Worm (Caenorhabditis elegans) whole organism, young adult: Measurements from ENCODE around the gene B0244.10.

Source experiments
- B0336.3 ChIP-seq: fragments of 200-800 bp; sonication (Bioruptor generic); IDR thresholded peaks from 2 replicates; pipeline ENCODE4 v1.3.6; 2022; ENCODE audit warnings: missing genetic modification characterization, missing compliant biosample characterization
- F33H1.4 ChIP-seq: fragments of 200-800 bp; sonication (Bioruptor generic); IDR thresholded peaks from 2 replicates; pipeline ENCODE4 v1.3.6; 2022; ENCODE audit warnings: missing genetic modification reagents, missing genetic modification characterization, missing compliant biosample characterization
- F49E8.2 ChIP-seq: sonication (generic microtip); optimal IDR thresholded peaks from 3 replicates; lab custom pipeline; 2017; ENCODE audit warnings: missing genetic modification characterization, mild to moderate bottlenecking, missing compliant biosample characterization, antibody characterized with exemption, moderate library complexity; ENCODE audit not compliant: insufficient read depth
- T07F8.4 ChIP-seq: sonication (generic microtip); optimal IDR thresholded peaks from 2 replicates; lab custom pipeline; 2016; ENCODE audit warnings: mild to moderate bottlenecking, missing genetic modification characterization, moderate library complexity, missing compliant biosample characterization
- Y67H2A.10 ChIP-seq: fragments of 200-800 bp; sonication (Bioruptor generic); conservative IDR thresholded peaks from 2 replicates; pipeline ENCODE4 v1.3.6; 2022; ENCODE audit warnings: missing genetic modification reagents, missing genetic modification characterization, missing compliant biosample characterization
- ama-1 ChIP-seq, 3 experiments: fragments of 150-350 bp in 1 of 3; sonication (generic microtip) in 2 of 3; optimal IDR thresholded peaks; 2 replicates each; lab custom pipeline; 2014 to 2018; ENCODE audit warnings: missing biosample characterization in 2 of 3, missing genetic modification characterization in 2 of 3, missing genetic modification reagents in 2 of 3
- aptf-3 ChIP-seq: fragments of 200-800 bp; sonication (Bioruptor generic); IDR thresholded peaks from 2 replicates; pipeline ENCODE4 v1.3.6; 2022; ENCODE audit warnings: missing genetic modification characterization, missing compliant biosample characterization
- attf-5 ChIP-seq: fragments of 200-800 bp; sonication (Bioruptor generic); optimal IDR thresholded peaks from 2 replicates; lab custom pipeline; 2018; ENCODE audit warnings: mild to moderate bottlenecking, missing genetic modification characterization, missing compliant biosample characterization
- bed-1 ChIP-seq: fragments of 200-800 bp; sonication (Bioruptor generic); IDR thresholded peaks from 2 replicates; pipeline ENCODE4 v1.3.6; 2022; ENCODE audit warnings: missing genetic modification reagents, missing genetic modification characterization, missing compliant biosample characterization
- bed-2 ChIP-seq: fragments of 200-800 bp; sonication (Bioruptor generic); IDR thresholded peaks from 2 replicates; pipeline ENCODE4 v1.3.6; 2022; ENCODE audit warnings: missing genetic modification reagents, missing genetic modification characterization, missing compliant biosample characterization
- ccch-3 ChIP-seq: fragments of 200-800 bp; sonication (Bioruptor generic); optimal IDR thresholded peaks from 2 replicates; lab custom pipeline; 2018; ENCODE audit warnings: mild to moderate bottlenecking, missing genetic modification characterization, missing compliant biosample characterization
- cebp-2 ChIP-seq: fragments of 200-800 bp; sonication (Bioruptor generic); IDR thresholded peaks from 2 replicates; pipeline ENCODE4 v1.3.6; 2022; ENCODE audit warnings: missing genetic modification characterization, missing compliant biosample characterization
- ceh-79 ChIP-seq: sonication (generic microtip); optimal IDR thresholded peaks from 2 replicates; lab custom pipeline; 2017; ENCODE audit warnings: mild to moderate bottlenecking, missing genetic modification characterization, missing compliant biosample characterization
- ceh-91 ChIP-seq: fragments of 200-800 bp; sonication (Bioruptor generic); IDR thresholded peaks from 2 replicates; pipeline ENCODE4 v1.3.6; 2022; ENCODE audit warnings: missing genetic modification reagents, missing genetic modification characterization, missing compliant biosample characterization
- die-1 ChIP-seq: sonication (generic microtip); optimal IDR thresholded peaks from 2 replicates; lab custom pipeline; 2016; ENCODE audit warnings: missing genotype, mild to moderate bottlenecking, missing genetic modification characterization, missing compliant biosample characterization
- dox-1 ChIP-seq: fragments of 200-800 bp; sonication (Bioruptor generic); IDR thresholded peaks from 2 replicates; pipeline ENCODE4 v1.3.6; 2022; ENCODE audit warnings: missing genetic modification reagents, missing genetic modification characterization, missing compliant biosample characterization
- efl-1 ChIP-seq: fragments of 150-350 bp; optimal IDR thresholded peaks from 2 replicates; lab custom pipeline; 2014; ENCODE audit warnings: missing biosample characterization, missing genetic modification reagents, missing genetic modification characterization
- egrh-3 ChIP-seq: fragments of 200-800 bp; sonication (Bioruptor generic); IDR thresholded peaks from 2 replicates; pipeline ENCODE4 v1.3.6; 2022; ENCODE audit warnings: missing genetic modification reagents, missing genetic modification characterization, missing compliant biosample characterization
- hrde-1 ChIP-seq: sonication (generic microtip); optimal IDR thresholded peaks from 2 replicates; lab custom pipeline; 2016; ENCODE audit warnings: missing genetic modification characterization, mild to moderate bottlenecking, missing compliant biosample characterization, moderate library complexity, missing genotype, missing genetic modification reagents, borderline replicate concordance
- let-607 ChIP-seq, 2 experiments: fragments of 200-800 bp in 1 of 2; sonication (Bioruptor generic) in 1 of 2; sonication (generic microtip) in 1 of 2; optimal IDR thresholded peaks; 2 replicates each; lab custom pipeline; 2016 to 2018; ENCODE audit warnings: mild to moderate bottlenecking in 2 of 2, missing compliant biosample characterization in 2 of 2, missing genetic modification characterization in 2 of 2, moderate library complexity in 2 of 2, missing genotype in 1 of 2
- lin-40 ChIP-seq: sonication (generic microtip); optimal IDR thresholded peaks from 2 replicates; lab custom pipeline; 2016; ENCODE audit warnings: missing genetic modification characterization, mild to moderate bottlenecking, missing compliant biosample characterization, missing genotype, missing genetic modification reagents
- lir-1 ChIP-seq: fragments of 200-800 bp; sonication (Bioruptor generic); conservative IDR thresholded peaks from 2 replicates; pipeline ENCODE4 v1.3.6; 2022; ENCODE audit warnings: missing genetic modification reagents, missing genetic modification characterization, missing compliant biosample characterization
- madf-6 ChIP-seq: fragments of 200-800 bp; sonication (Bioruptor generic); IDR thresholded peaks from 2 replicates; pipeline ENCODE4 v1.3.6; 2022; ENCODE audit warnings: missing genetic modification reagents, missing genetic modification characterization, missing compliant biosample characterization
- madf-8 ChIP-seq: fragments of 200-800 bp; sonication (Bioruptor generic); conservative IDR thresholded peaks from 2 replicates; pipeline ENCODE4 v1.3.6; 2022; ENCODE audit warnings: missing genetic modification reagents, missing genetic modification characterization, missing compliant biosample characterization
- nhr-80 ChIP-seq: sonication (generic microtip); optimal IDR thresholded peaks from 2 replicates; lab custom pipeline; 2016; ENCODE audit warnings: missing genetic modification characterization, missing compliant biosample characterization
- pha-4 ChIP-seq: fragments of 150-350 bp; sonication (generic microtip); optimal IDR thresholded peaks from 2 replicates; lab custom pipeline; 2014; ENCODE audit warnings: missing biosample characterization, missing genetic modification reagents, missing genetic modification characterization
- rcor-1 ChIP-seq: fragments of 200-800 bp; sonication (Bioruptor generic); IDR thresholded peaks from 2 replicates; pipeline ENCODE4 v1.3.6; 2022; ENCODE audit warnings: missing genetic modification reagents, missing genetic modification characterization, missing compliant biosample characterization
- rec-8 ChIP-seq, 2 experiments: sonication (generic microtip); optimal IDR thresholded peaks; 2 replicates each; lab custom pipeline; 2016; ENCODE audit warnings: mild to moderate bottlenecking in 2 of 2, missing genetic modification characterization in 2 of 2, missing genetic modification reagents in 2 of 2, missing genotype in 2 of 2, missing biosample characterization in 1 of 2, missing compliant biosample characterization in 1 of 2, moderate library complexity in 1 of 2
- sdz-38 ChIP-seq: sonication (generic microtip); optimal IDR thresholded peaks from 2 replicates; lab custom pipeline; 2016; ENCODE audit warnings: missing genotype, missing genetic modification characterization, missing compliant biosample characterization
- snpc-4 ChIP-seq, 5 experiments: fragments of 150-350 bp in 1 of 5; sonication (generic microtip) in 4 of 5; optimal IDR thresholded peaks; 2 replicates each; lab custom pipeline; 2014 to 2018; ENCODE audit warnings: missing genetic modification characterization in 5 of 5, missing biosample characterization in 3 of 5, antibody characterized with exemption in 2 of 5, mild to moderate bottlenecking in 2 of 5, missing compliant biosample characterization in 2 of 5, missing genotype in 2 of 5, moderate library complexity in 2 of 5, missing genetic modification reagents in 1 of 5
- sptf-2 ChIP-seq: fragments of 200-800 bp; sonication (Bioruptor generic); optimal IDR thresholded peaks from 2 replicates; lab custom pipeline; 2018; ENCODE audit warnings: mild to moderate bottlenecking, missing genetic modification characterization, missing compliant biosample characterization
- tbp1 ChIP-seq: fragments of 200-800 bp; sonication (Bioruptor generic); optimal IDR thresholded peaks from 2 replicates; lab custom pipeline; 2018; ENCODE audit warnings: mild to moderate bottlenecking, missing genetic modification characterization, missing compliant biosample characterization
- tbx-9 ChIP-seq: sonication (generic microtip); optimal IDR thresholded peaks from 2 replicates; lab custom pipeline; 2016; ENCODE audit warnings: borderline replicate concordance, missing genetic modification characterization, inconsistent platforms, missing compliant biosample characterization
- tlf-1 ChIP-seq: fragments of 200-800 bp; sonication (Bioruptor generic); optimal IDR thresholded peaks from 2 replicates; lab custom pipeline; 2018; ENCODE audit warnings: mild to moderate bottlenecking, missing genetic modification characterization, missing compliant biosample characterization
- unc-130 ChIP-seq: sonication (generic microtip); optimal IDR thresholded peaks from 2 replicates; lab custom pipeline; 2016; ENCODE audit warnings: missing genetic modification reagents, missing genetic modification characterization, missing compliant biosample characterization
- unc-62 ChIP-seq: fragments of 150-350 bp; optimal IDR thresholded peaks from 2 replicates; lab custom pipeline; 2014; ENCODE audit warnings: missing biosample characterization, missing genetic modification reagents, missing genetic modification characterization
- ztf-18 ChIP-seq: sonication (generic microtip); optimal IDR thresholded peaks from 2 replicates; lab custom pipeline; 2016; ENCODE audit warnings: missing genotype, mild to moderate bottlenecking, missing genetic modification characterization, missing compliant biosample characterization
- ztf-25 ChIP-seq: fragments of 200-800 bp; sonication (Bioruptor generic); IDR thresholded peaks from 2 replicates; pipeline ENCODE4 v1.3.6; 2022; ENCODE audit warnings: missing genetic modification reagents, missing genetic modification characterization, missing compliant biosample characterization
- ztf-26 ChIP-seq: sonication (generic microtip); optimal IDR thresholded peaks from 2 replicates; lab custom pipeline; 2017; ENCODE audit warnings: missing genetic modification characterization, missing compliant biosample characterization

B0244.10 gene

ce11 chrIII:5708024-5708423 lies 26.9 kb upstream of the B0244.10 start (continued):
- TF ChIP-seq unc-62 (GFP tag; lab: Kevin White, UChicago) (no peak), hrde-1 (tag; lab: Kevin White, UChicago) (no peak)
- TF ChIP-seq, all 124 proteins: peak for 0

- no peak for TF ChIP-seq madf-8 (GFP tag; lab: Robert Waterston, UW)
- no peak for TF ChIP-seq lin-40
- TF ChIP-seq ztf-18: no peak
- no peak for TF ChIP-seq rcor-1
- no peak for TF ChIP-seq T07F8.4
- no peak for TF ChIP-seq ccch-3 (GFP tag; lab: Kevin White, UChicago)
- no peak for TF ChIP-seq bed-2
- no peak for TF ChIP-seq unc-130 (GFP tag; lab: Kevin White, UChicago)
- TF ChIP-seq F49E8.2: no peak
- no peak for TF ChIP-seq ceh-79 (tag; lab: Kevin White, UChicago)
- no peak for TF ChIP-seq tbx-9
- no peak for TF ChIP-seq let-607 (tag; optimal IDR thresholded peaks at IDR 0.05; lab: Kevin White, UChicago)
- TF ChIP-seq egrh-3 (GFP tag; lab: Robert Waterston, UW): no peak
These were observed 25.7 kb upstream of the B0244.10 start, which contains the start of gene hpo-28 for ce11 chrIII:5709224-5709623. hpo-28 (minus strand) TSS chrIII:5709324.

- no peak for TF ChIP-seq pha-4
- TF ChIP-seq die-1 (tag; lab: Kevin White, UChicago): no peak
- TF ChIP-seq, all 124 proteins: peak for 0
These were observed 24.9 kb upstream of the B0244.10 start, which contains the start of gene B0336.12 for ce11 chrIII:5710045-5710444. B0336.12 (minus strand) TSS chrIII:5710145.

- TF ChIP-seq madf-6 (GFP tag; lab: Robert Waterston, UW) (peak; percentile 25; the same call in 1 of the 2 replicates), lir-1 (GFP tag; lab: Robert Waterston, UW) (no peak), ztf-25 (GFP tag; lab: Robert Waterston, UW) (no peak), tlf-1 (GFP tag; lab: Kevin White, UChicago) (no peak), F33H1.4 (GFP tag; lab: Robert Waterston, UW) (no peak), aptf-3 (GFP tag; lab: Robert Waterston, UW) (no peak), let-607 (tag; optimal IDR thresholded peaks at IDR 0.05; lab: Kevin White, UChicago) (peak in 1 of 2 experiments; percentile 40), ama-1 (optimal IDR thresholded peaks at IDR 0.05; lab: Kevin White, UChicago) (no peak), ama-1 (GFP tag; optimal IDR thresholded peaks at IDR 0.05; lab: Kevin White, UChicago) (peak in 1 of 2 experiments; percentile 22), efl-1 (GFP tag; lab: Kevin White, UChicago) (no peak), snpc-4 (GFP tag; optimal IDR thresholded peaks at IDR 0.05; lab: Kevin White, UChicago) (no peak), snpc-4 (tag; optimal IDR thresholded peaks at IDR 0.05; lab: Kevin White, UChicago) (peak in 1 of 4 experiments; percentile 44), B0336.3 (peak; percentile 48; the same call in 1 of the 2 replicates), ceh-91 (GFP tag; lab: Robert Waterston, UW) (no peak), dox-1 (0 out of 2 replicates have a peak, but pooled peaks have one; percentile 20), bed-1 (GFP tag; lab: Robert Waterston, UW) (no peak), lin-40 (peak; percentile 10), tbp1 (peak; percentile 6), unc-62 (GFP tag; lab: Kevin White, UChicago) (no peak), attf-5 (peak; percentile 12), ztf-26 (tag; lab: Kevin White, UChicago) (peak; percentile 29), cebp-2 (no peak), rcor-1 (no peak), nhr-80 (tag; lab: Kevin White, UChicago) (peak; percentile 83), Y67H2A.10 (GFP tag; lab: Robert Waterston, UW) (no peak), sdz-38 (tag; lab: Kevin White, UChicago) (no peak), rec-8 (tag; optimal IDR thresholded peaks at IDR 0.05; lab: Kevin White, UChicago) (no peak), sptf-2 (GFP tag; lab: Kevin White, UChicago) (no peak)
These were observed 24.3 kb upstream of the B0244.10 start for ce11 chrIII:5710676-5711075.
